Fruit fly (Drosophila melanogaster) whole organism, wandering third instar larva: ENCODE data around the gene CG42693.

Experiments used
- Abd-B ChIP-seq: fragments of >200 bp; optimal IDR thresholded peaks from 2 replicates; lab custom pipeline; 2017; ENCODE audit warnings: missing biosample characterization, missing genetic modification characterization
- CG32264 ChIP-seq: fragments of 200-800 bp; sonication (Bioruptor generic); optimal IDR thresholded peaks from 2 replicates; lab custom pipeline; 2016; ENCODE audit warnings: missing biosample characterization, missing genetic modification characterization
- CrebA ChIP-seq: fragments of 200-800 bp; sonication (Bioruptor generic); optimal IDR thresholded peaks from 2 replicates; lab custom pipeline; 2016; ENCODE audit warnings: missing biosample characterization, mild to moderate bottlenecking, missing genetic modification characterization, borderline replicate concordance
- Dfd ChIP-seq: fragments of >200 bp; optimal IDR thresholded peaks from 2 replicates; lab custom pipeline; 2017; ENCODE audit warnings: missing biosample characterization, missing genetic modification characterization
- Dif ChIP-seq: fragments of 200-275, 200-300 bp; sonication (Bioruptor generic); optimal IDR thresholded peaks from 2 replicates; lab custom pipeline; 2018; ENCODE audit warnings: missing biosample characterization, missing genetic modification characterization; ENCODE audit not compliant: partially characterized antibody
- GATAd ChIP-seq: sonication (Bioruptor generic); optimal IDR thresholded peaks from 2 replicates; lab custom pipeline; 2016; ENCODE audit warnings: missing biosample characterization, missing genetic modification characterization
- HLH106 ChIP-seq: fragments of 200-800 bp; optimal IDR thresholded peaks from 3 replicates; lab custom pipeline; 2019; ENCODE audit warnings: missing biosample characterization, mild to moderate bottlenecking, missing genetic modification characterization, moderate library complexity
- Hnf4 ChIP-seq: fragments of 200-800 bp; sonication (Bioruptor generic); optimal IDR thresholded peaks from 2 replicates; lab custom pipeline; 2016; ENCODE audit warnings: missing biosample characterization, mild to moderate bottlenecking, missing genetic modification characterization
- Hr78 ChIP-seq: fragments of >200 bp; optimal IDR thresholded peaks from 2 replicates; lab custom pipeline; 2017; ENCODE audit warnings: missing biosample characterization, missing genetic modification characterization
- Hr83 ChIP-seq: fragments of 200-300 bp; sonication (Bioruptor generic); optimal IDR thresholded peaks from 2 replicates; lab custom pipeline; 2016; ENCODE audit warnings: missing biosample characterization, mild to moderate bottlenecking, missing genetic modification characterization, moderate library complexity; ENCODE audit not compliant: poor library complexity, severe bottlenecking
- Jra ChIP-seq: sonication (Bioruptor generic); optimal IDR thresholded peaks from 2 replicates; lab custom pipeline; 2016; ENCODE audit warnings: missing biosample characterization, missing genetic modification characterization
- Mio ChIP-seq: sonication (Bioruptor generic); optimal IDR thresholded peaks from 2 replicates; lab custom pipeline; 2016; ENCODE audit warnings: missing biosample characterization, missing genetic modification characterization
- Myc ChIP-seq: fragments of >200 bp; optimal IDR thresholded peaks from 2 replicates; lab custom pipeline; 2017
- OdsH ChIP-seq: fragments of 200-800 bp; sonication (Bioruptor generic); optimal IDR thresholded peaks from 2 replicates; lab custom pipeline; 2016; ENCODE audit warnings: missing biosample characterization, mild to moderate bottlenecking, missing genetic modification characterization
- Rel ChIP-seq, 2 experiments: fragments of 200-800 bp; sonication (Bioruptor generic) in 1 of 2; optimal IDR thresholded peaks; 2 replicates in 1 of 2; 3 replicates in 1 of 2; lab custom pipeline; 2016 to 2019; ENCODE audit warnings: mild to moderate bottlenecking in 2 of 2, missing biosample characterization in 2 of 2, missing genetic modification characterization in 2 of 2, moderate library complexity in 1 of 2
- Sp1 ChIP-seq: fragments of 200-800 bp; sonication (Bioruptor generic); optimal IDR thresholded peaks from 3 replicates; lab custom pipeline; 2019; ENCODE audit warnings: missing biosample characterization, mild to moderate bottlenecking, missing genetic modification characterization, moderate library complexity
- Vsx2 ChIP-seq: fragments of 200-300, 225-300 bp; sonication (Bioruptor generic); optimal IDR thresholded peaks from 2 replicates; lab custom pipeline; 2018; ENCODE audit warnings: missing biosample characterization, missing genetic modification characterization; ENCODE audit not compliant: partially characterized antibody
- br ChIP-seq: fragments of 200-800 bp; sonication (Bioruptor generic); optimal IDR thresholded peaks from 2 replicates; lab custom pipeline; 2016; ENCODE audit warnings: missing biosample characterization, missing genetic modification characterization
- brk ChIP-seq: fragments of 200-800 bp; sonication (Bioruptor generic); optimal IDR thresholded peaks from 2 replicates; lab custom pipeline; 2016; ENCODE audit warnings: missing biosample characterization, mild to moderate bottlenecking, missing genetic modification characterization
- dl ChIP-seq, 2 experiments: fragments of 175-275, 200-275 bp in 1 of 2; fragments of 200-275 bp in 1 of 2; sonication (Bioruptor generic); optimal IDR thresholded peaks; lab custom pipeline; 2018; ENCODE audit warnings: mild to moderate bottlenecking in 2 of 2, missing biosample characterization in 2 of 2, missing genetic modification characterization in 2 of 2, moderate library complexity in 2 of 2; ENCODE audit not compliant: partially characterized antibody in 2 of 2, insufficient read depth in 1 of 2
- dmrt93B ChIP-seq: fragments of 200-800 bp; sonication (Bioruptor generic); optimal IDR thresholded peaks from 2 replicates; lab custom pipeline; 2018; ENCODE audit warnings: missing biosample characterization, mild to moderate bottlenecking, missing genetic modification characterization
- dsf ChIP-seq: sonication (Bioruptor generic); optimal IDR thresholded peaks from 2 replicates; lab custom pipeline; 2016; ENCODE audit warnings: missing biosample characterization, missing genetic modification characterization, borderline replicate concordance
- ey ChIP-seq: fragments of 200-800 bp; sonication (Bioruptor generic); optimal IDR thresholded peaks from 2 replicates; lab custom pipeline; 2016; ENCODE audit warnings: missing biosample characterization, missing genetic modification characterization
- foxo ChIP-seq, 2 experiments: fragments of 200-800 bp; sonication (Bioruptor generic); optimal IDR thresholded peaks; 2 replicates in 1 of 2; 3 replicates in 1 of 2; lab custom pipeline; 2016 to 2017; ENCODE audit warnings: missing biosample characterization in 2 of 2, missing genetic modification characterization in 2 of 2
- fru ChIP-seq: fragments of 200-800 bp; sonication (Bioruptor generic); optimal IDR thresholded peaks from 3 replicates; lab custom pipeline; 2016; ENCODE audit warnings: missing biosample characterization, mild to moderate bottlenecking, missing genetic modification characterization
- h ChIP-seq: fragments of 200-800 bp; sonication (Bioruptor generic); optimal IDR thresholded peaks from 3 replicates; lab custom pipeline; 2016; ENCODE audit warnings: missing biosample characterization, mild to moderate bottlenecking, missing genetic modification characterization
- jim ChIP-seq: fragments of 175-275, 200-325 bp; sonication (Bioruptor generic); optimal IDR thresholded peaks from 2 replicates; lab custom pipeline; 2016; ENCODE audit warnings: missing biosample characterization, mild to moderate bottlenecking, missing genetic modification characterization
- lola ChIP-seq: fragments of >200 bp; optimal IDR thresholded peaks from 2 replicates; lab custom pipeline; 2017; ENCODE audit warnings: missing biosample characterization, missing genetic modification characterization
- pan ChIP-seq: fragments of >200 bp; optimal IDR thresholded peaks from 2 replicates; lab custom pipeline; 2017
- psq ChIP-seq: fragments of 200-800 bp; sonication (Bioruptor generic); optimal IDR thresholded peaks from 3 replicates; lab custom pipeline; 2017; ENCODE audit warnings: missing biosample characterization, mild to moderate bottlenecking, missing genetic modification characterization, moderate library complexity
- rgr ChIP-seq: fragments of 200-800 bp; sonication (Bioruptor generic); optimal IDR thresholded peaks from 3 replicates; lab custom pipeline; 2016; ENCODE audit warnings: missing biosample characterization, mild to moderate bottlenecking, missing genetic modification characterization
- sage ChIP-seq: fragments of 200-800 bp; sonication (Bioruptor generic); optimal IDR thresholded peaks from 2 replicates; lab custom pipeline; 2016; ENCODE audit warnings: missing biosample characterization, mild to moderate bottlenecking, missing genetic modification characterization
- sv ChIP-seq: fragments of 200-800 bp; sonication (Bioruptor generic); optimal IDR thresholded peaks from 3 replicates; lab custom pipeline; 2016; ENCODE audit warnings: missing biosample characterization, missing genetic modification characterization
- tai ChIP-seq: sonication (Bioruptor generic); optimal IDR thresholded peaks from 2 replicates; lab custom pipeline; 2016; ENCODE audit warnings: missing biosample characterization, missing genetic modification characterization
- usp ChIP-seq: fragments of >200 bp; optimal IDR thresholded peaks from 2 replicates; lab custom pipeline; 2017; ENCODE audit warnings: missing biosample characterization, missing genetic modification characterization
- woc ChIP-seq: sonication (Bioruptor generic); optimal IDR thresholded peaks from 2 replicates; lab custom pipeline; 2016; ENCODE audit warnings: missing biosample characterization, mild to moderate bottlenecking, missing genetic modification characterization

CG42693 gene

dm6 chr3R:31719497-31719896 lies 11.4 kb upstream of the CG42693 start:
- TF ChIP-seq fru (GFP tag; lab: Kevin White, UChicago) (no peak), Myc (lab: Kevin White, UChicago) (no peak), GATAd (GFP tag; lab: Kevin White, UChicago) (no peak), dmrt93B (GFP tag; lab: Kevin White, UChicago) (no peak), sage (GFP tag; lab: Kevin White, UChicago) (no peak), dsf (no peak), brk (no peak), CG32264 (GFP tag; lab: Kevin White, UChicago) (no peak), jim (GFP tag; lab: Kevin White, UChicago) (no peak), tai (GFP tag; lab: Kevin White, UChicago) (no peak), Mio (GFP tag; lab: Kevin White, UChicago) (no peak)
- TF ChIP-seq, all 38 proteins: peak for 0

- no peak for TF ChIP-seq CG32264 (GFP tag; lab: Kevin White, UChicago)
- no peak for TF ChIP-seq dmrt93B (GFP tag; lab: Kevin White, UChicago)
- no peak for TF ChIP-seq Jra (GFP tag; lab: Kevin White, UChicago)
- TF ChIP-seq tai (GFP tag; lab: Kevin White, UChicago), result no peak
- no peak for TF ChIP-seq Sp1 (GFP tag; lab: Kevin White, UChicago)
- no peak for TF ChIP-seq Hnf4
- TF ChIP-seq jim (GFP tag; lab: Kevin White, UChicago), result no peak
- TF ChIP-seq br (GFP tag; lab: Kevin White, UChicago), result no peak
- no peak for TF ChIP-seq sv (GFP tag; lab: Kevin White, UChicago)
- no peak for TF ChIP-seq foxo (GFP tag; optimal IDR thresholded peaks at IDR 0.05; lab: Kevin White, UChicago)
- TF ChIP-seq OdsH (GFP tag; lab: Kevin White, UChicago), result no peak
- TF ChIP-seq brk, result no peak
- TF ChIP-seq fru (GFP tag; lab: Kevin White, UChicago), result no peak
Observed at dm6 chr3R:31718967-31719366, 10.8 kb upstream of the CG42693 start.

dm6 chr3R:31718168-31718565 lies 10.0 kb upstream of the CG42693 start:
- TF ChIP-seq ey (GFP tag; lab: Kevin White, UChicago) (peak; percentile 18), Rel (GFP tag; optimal IDR thresholded peaks at IDR 0.05; lab: Kevin White, UChicago) (no peak), Rel (tag; optimal IDR thresholded peaks at IDR 0.05; lab: Kevin White, UChicago) (no peak), woc (GFP tag; lab: Kevin White, UChicago) (peak; percentile 39), Vsx2 (GFP tag; lab: Kevin White, UChicago) (no peak), OdsH (GFP tag; lab: Kevin White, UChicago) (peak; percentile 41), h (peak; percentile 42), Sp1 (GFP tag; lab: Kevin White, UChicago) (peak; percentile 25), Mio (GFP tag; lab: Kevin White, UChicago) (no peak), fru (GFP tag; lab: Kevin White, UChicago) (peak; percentile 49), psq (peak; percentile 48), foxo (GFP tag; optimal IDR thresholded peaks at IDR 0.05; lab: Kevin White, UChicago) (peak in 1 of 2 experiments; percentile 46), rgr (GFP tag; lab: Kevin White, UChicago) (peak; percentile 35), sage (GFP tag; lab: Kevin White, UChicago) (peak; percentile 19), CG32264 (GFP tag; lab: Kevin White, UChicago) (no peak), HLH106 (tag; lab: Kevin White, UChicago) (peak; percentile 37)

- no peak for TF ChIP-seq dl (GFP tag; optimal IDR thresholded peaks at IDR 0.05; lab: Kevin White, UChicago; ENCODE audit: insufficient read depth in 1 of 2, partially characterized antibody in 2 of 2)
- no peak for TF ChIP-seq CrebA (GFP tag; lab: Kevin White, UChicago)
- no peak for TF ChIP-seq sv (GFP tag; lab: Kevin White, UChicago)
- peak; percentile 81 for TF ChIP-seq Sp1 (GFP tag; lab: Kevin White, UChicago)
- peak; percentile 32 for TF ChIP-seq sage (GFP tag; lab: Kevin White, UChicago)
- no peak for TF ChIP-seq Dfd (GFP tag; lab: Kevin White, UChicago)
- TF ChIP-seq Abd-B (GFP tag; lab: Kevin White, UChicago), result no peak
- TF ChIP-seq fru (GFP tag; lab: Kevin White, UChicago), result peak; percentile 86
- no peak for TF ChIP-seq Hr78 (GFP tag; lab: Kevin White, UChicago)
- TF ChIP-seq HLH106 (tag; lab: Kevin White, UChicago), result peak; percentile 81
- TF ChIP-seq br (GFP tag; lab: Kevin White, UChicago), result peak; percentile 78
- TF ChIP-seq lola, result no peak
- no peak for TF ChIP-seq pan
- TF ChIP-seq Rel (GFP tag; optimal IDR thresholded peaks at IDR 0.05; lab: Kevin White, UChicago), result no peak
- TF ChIP-seq Rel (tag; optimal IDR thresholded peaks at IDR 0.05; lab: Kevin White, UChicago), result no peak
- peak; percentile 19 for TF ChIP-seq Jra (GFP tag; lab: Kevin White, UChicago)
- no peak for TF ChIP-seq Myc (lab: Kevin White, UChicago)
- no peak for TF ChIP-seq GATAd (GFP tag; lab: Kevin White, UChicago)
- no peak for TF ChIP-seq jim (GFP tag; lab: Kevin White, UChicago)
- no peak for TF ChIP-seq usp (GFP tag; lab: Kevin White, UChicago)
- no peak for TF ChIP-seq Hr83 (GFP tag; lab: Kevin White, UChicago)
- peak; percentile 58 for TF ChIP-seq dmrt93B (GFP tag; lab: Kevin White, UChicago)
- peak; percentile 85 for TF ChIP-seq h
- peak; percentile 77 for TF ChIP-seq ey (GFP tag; lab: Kevin White, UChicago)
- no peak for TF ChIP-seq Vsx2 (GFP tag; lab: Kevin White, UChicago)
- TF ChIP-seq Mio (GFP tag; lab: Kevin White, UChicago), result no peak
- TF ChIP-seq woc (GFP tag; lab: Kevin White, UChicago), result peak; percentile 86
- no peak for TF ChIP-seq dsf
- no peak for TF ChIP-seq brk
- no peak for TF ChIP-seq Dif
Observed at dm6 chr3R:31717299-31718167, 9.4 kb upstream of the CG42693 start.
